Fruit fly (Drosophila melanogaster) whole organism, prepupa: ENCODE results near the gene Irk3.

Experiments used
- Blimp-1 ChIP-seq: fragments of 200-800 bp; sonication (Bioruptor generic); optimal IDR thresholded peaks from 3 replicates; lab custom pipeline; 2017; ENCODE audit warnings: missing biosample characterization, missing genetic modification characterization, mild to moderate bottlenecking, moderate library complexity, missing genetic modification reagents
- CG10631 ChIP-seq: fragments of 200-800 bp; sonication (Bioruptor generic); optimal IDR thresholded peaks from 2 replicates; lab custom pipeline; 2016; ENCODE audit warnings: missing biosample characterization, missing genetic modification characterization
- CG11294 ChIP-seq: fragments of 200-800 bp; sonication (Bioruptor generic); IDR thresholded peaks from 2 replicates; pipeline ENCODE4 v1.3.6; 2022; ENCODE audit warnings: missing biosample characterization, missing genetic modification characterization
- CG11762 ChIP-seq: fragments of 200-800 bp; sonication (Bioruptor generic); optimal IDR thresholded peaks from 3 replicates; lab custom pipeline; 2016; ENCODE audit warnings: missing biosample characterization, missing genetic modification characterization; ENCODE audit not compliant: insufficient read depth
- CG11902 ChIP-seq: fragments of 200-800 bp; sonication (Bioruptor generic); optimal IDR thresholded peaks from 3 replicates; lab custom pipeline; 2016; ENCODE audit warnings: missing biosample characterization, missing genetic modification characterization
- CG15336 ChIP-seq: fragments of 200-800 bp; sonication (Bioruptor generic); IDR thresholded peaks from 2 replicates; pipeline ENCODE4 v1.3.6; 2022; ENCODE audit warnings: missing biosample characterization, missing genetic modification characterization
- CG1621 ChIP-seq: fragments of 200-800 bp; sonication (Bioruptor generic); optimal IDR thresholded peaks from 3 replicates; lab custom pipeline; 2018; ENCODE audit warnings: missing biosample characterization, mild to moderate bottlenecking, missing genetic modification characterization
- CG3032 ChIP-seq: fragments of 200-800 bp; optimal IDR thresholded peaks from 2 replicates; lab custom pipeline; 2019; ENCODE audit warnings: missing biosample characterization, mild to moderate bottlenecking, missing genetic modification characterization, moderate library complexity
- CG31627 ChIP-seq: fragments of 200-800 bp; sonication (Bioruptor generic); optimal IDR thresholded peaks from 3 replicates; lab custom pipeline; 2016; ENCODE audit warnings: missing biosample characterization, missing genetic modification characterization
- CG32006 ChIP-seq: fragments of 200-800 bp; sonication (Bioruptor generic); optimal IDR thresholded peaks from 3 replicates; lab custom pipeline; 2017; ENCODE audit warnings: missing biosample characterization, mild to moderate bottlenecking, missing genetic modification characterization
- CG34406 ChIP-seq: fragments of 200-800 bp; sonication (Bioruptor generic); optimal IDR thresholded peaks from 3 replicates; lab custom pipeline; 2016; ENCODE audit warnings: missing biosample characterization, missing genetic modification characterization
- CG3919 ChIP-seq: fragments of 200-800 bp; sonication (Bioruptor generic); optimal IDR thresholded peaks from 3 replicates; lab custom pipeline; 2016; ENCODE audit warnings: missing biosample characterization, missing genetic modification characterization
- CG4318 ChIP-seq: fragments of 200-800 bp; sonication (Bioruptor generic); optimal IDR thresholded peaks from 3 replicates; lab custom pipeline; 2017; ENCODE audit warnings: missing biosample characterization, mild to moderate bottlenecking, missing genetic modification characterization
- CG6792 ChIP-seq: fragments of 200-800 bp; sonication (Bioruptor generic); optimal IDR thresholded peaks from 3 replicates; lab custom pipeline; 2016; ENCODE audit warnings: missing biosample characterization, missing genetic modification characterization
- CG6854 ChIP-seq: fragments of 200-800 bp; sonication (Bioruptor generic); optimal IDR thresholded peaks from 2 replicates; lab custom pipeline; 2017; ENCODE audit warnings: missing biosample characterization, mild to moderate bottlenecking, missing genetic modification characterization
- CG7368 ChIP-seq: fragments of 200-800 bp; sonication (Bioruptor generic); optimal IDR thresholded peaks from 3 replicates; lab custom pipeline; 2016; ENCODE audit warnings: missing biosample characterization, missing genetic modification characterization
- CG8119 ChIP-seq: fragments of 200-800 bp; sonication (Bioruptor generic); IDR thresholded peaks from 3 replicates; pipeline ENCODE4 v1.3.6; 2022; ENCODE audit warnings: missing biosample characterization, missing genetic modification characterization
- CG8632 ChIP-seq: fragments of 200-800 bp; sonication (Bioruptor generic); optimal IDR thresholded peaks from 3 replicates; lab custom pipeline; 2016; ENCODE audit warnings: missing biosample characterization, missing genetic modification characterization
- CG9139 ChIP-seq: fragments of 200-800 bp; sonication (Bioruptor generic); optimal IDR thresholded peaks from 3 replicates; lab custom pipeline; 2017; ENCODE audit warnings: missing biosample characterization, mild to moderate bottlenecking, missing genetic modification characterization
- Eip75B ChIP-seq: fragments of 200-800 bp; sonication (Bioruptor generic); optimal IDR thresholded peaks from 3 replicates; lab custom pipeline; 2016; ENCODE audit warnings: missing biosample characterization, missing genetic modification characterization
- Eip93F ChIP-seq: fragments of 200-800 bp; sonication (Bioruptor generic); optimal IDR thresholded peaks from 2 replicates; lab custom pipeline; 2016; ENCODE audit warnings: missing biosample characterization, mild to moderate bottlenecking, missing genetic modification characterization
- Ets21C ChIP-seq: fragments of 200-800 bp; sonication (Bioruptor generic); optimal IDR thresholded peaks from 3 replicates; lab custom pipeline; 2016; ENCODE audit warnings: missing biosample characterization, missing genetic modification characterization
- Ets96B ChIP-seq: fragments of 200-800 bp; optimal IDR thresholded peaks from 2 replicates; lab custom pipeline; 2019; ENCODE audit warnings: missing biosample characterization, mild to moderate bottlenecking, missing genetic modification characterization, moderate library complexity
- Hr39 ChIP-seq: fragments of 200-800 bp; sonication (Bioruptor generic); optimal IDR thresholded peaks from 2 replicates; lab custom pipeline; 2016; ENCODE audit warnings: missing biosample characterization, missing genetic modification characterization
- Hr4 ChIP-seq: fragments of 200-800 bp; sonication (Bioruptor generic); optimal IDR thresholded peaks from 3 replicates; lab custom pipeline; 2016; ENCODE audit warnings: missing biosample characterization, missing genetic modification characterization
- Lpt ChIP-seq: fragments of 200-800 bp; sonication (Bioruptor generic); optimal IDR thresholded peaks from 3 replicates; lab custom pipeline; 2016; ENCODE audit warnings: missing biosample characterization, missing genetic modification characterization
- Met ChIP-seq: fragments of 200-800 bp; sonication (Bioruptor generic); optimal IDR thresholded peaks from 3 replicates; lab custom pipeline; 2016; ENCODE audit warnings: missing biosample characterization, missing genetic modification characterization
- OdsH ChIP-seq: fragments of 200-800 bp; sonication (Bioruptor generic); optimal IDR thresholded peaks from 3 replicates; lab custom pipeline; 2016; ENCODE audit warnings: missing biosample characterization, missing genetic modification characterization
- Smox ChIP-seq: fragments of 200-800 bp; sonication (Bioruptor generic); optimal IDR thresholded peaks from 3 replicates; lab custom pipeline; 2016; ENCODE audit warnings: missing biosample characterization, missing genetic modification characterization
- Sox15 ChIP-seq: fragments of 200-800 bp; sonication (Bioruptor generic); optimal IDR thresholded peaks from 3 replicates; lab custom pipeline; 2016; ENCODE audit warnings: missing biosample characterization, missing genetic modification characterization
- achi ChIP-seq: fragments of 200-800 bp; sonication (Bioruptor generic); optimal IDR thresholded peaks from 3 replicates; lab custom pipeline; 2016; ENCODE audit warnings: missing biosample characterization, missing genetic modification characterization
- acj6 ChIP-seq: fragments of 200-800 bp; sonication (Bioruptor generic); optimal IDR thresholded peaks from 3 replicates; lab custom pipeline; 2016; ENCODE audit warnings: missing biosample characterization, missing genetic modification characterization
- cyc ChIP-seq: fragments of 200-800 bp; sonication (Bioruptor generic); optimal IDR thresholded peaks from 3 replicates; lab custom pipeline; 2016; ENCODE audit warnings: missing biosample characterization, missing genetic modification characterization
- dac ChIP-seq: fragments of 200-800 bp; sonication (Bioruptor generic); optimal IDR thresholded peaks from 2 replicates; lab custom pipeline; 2017; ENCODE audit warnings: missing biosample characterization, mild to moderate bottlenecking, missing genetic modification characterization
- dsx ChIP-seq: fragments of 200-800 bp; optimal IDR thresholded peaks from 3 replicates; lab custom pipeline; 2019; ENCODE audit warnings: missing biosample characterization, mild to moderate bottlenecking, missing genetic modification characterization, moderate library complexity; ENCODE audit not compliant: poor library complexity, severe bottlenecking
- eg ChIP-seq: fragments of 200-800 bp; sonication (Bioruptor generic); IDR thresholded peaks from 3 replicates; pipeline ENCODE4 v1.3.6; 2022; ENCODE audit warnings: missing biosample characterization, missing genetic modification characterization
- fd59A ChIP-seq: fragments of 200-800 bp; sonication (Bioruptor generic); optimal IDR thresholded peaks from 2 replicates; lab custom pipeline; 2017; ENCODE audit warnings: missing biosample characterization, mild to moderate bottlenecking, missing genetic modification characterization, missing genetic modification reagents
- fd85E ChIP-seq: fragments of 200-800 bp; sonication (Bioruptor generic); optimal IDR thresholded peaks from 3 replicates; lab custom pipeline; 2016; ENCODE audit warnings: missing biosample characterization, missing genetic modification characterization
- fkh ChIP-seq: fragments of 200-800 bp; sonication (Bioruptor generic); optimal IDR thresholded peaks from 3 replicates; lab custom pipeline; 2017; ENCODE audit warnings: missing biosample characterization, mild to moderate bottlenecking, missing genetic modification characterization, moderate library complexity
- lz ChIP-seq: fragments of 200-800 bp; sonication (Bioruptor generic); optimal IDR thresholded peaks from 3 replicates; lab custom pipeline; 2016; ENCODE audit warnings: missing biosample characterization, missing genetic modification characterization
- net ChIP-seq: fragments of 200-800 bp; sonication (Bioruptor generic); optimal IDR thresholded peaks from 3 replicates; lab custom pipeline; 2016; ENCODE audit warnings: missing biosample characterization, missing genetic modification characterization
- pdm3 ChIP-seq: fragments of 200-800 bp; sonication (Bioruptor generic); optimal IDR thresholded peaks from 3 replicates; lab custom pipeline; 2016; ENCODE audit warnings: missing biosample characterization, missing genetic modification characterization
- spab ChIP-seq: fragments of 200-800 bp; sonication (Bioruptor generic); optimal IDR thresholded peaks from 2 replicates; lab custom pipeline; 2017; ENCODE audit warnings: missing biosample characterization, mild to moderate bottlenecking, missing genetic modification characterization, missing genetic modification reagents
- ss ChIP-seq, 2 experiments: fragments of 200-800 bp; sonication (Bioruptor generic); optimal IDR thresholded peaks; 2 replicates in 1 of 2; 3 replicates in 1 of 2; lab custom pipeline; 2017 to 2018; ENCODE audit warnings: mild to moderate bottlenecking in 2 of 2, missing biosample characterization in 2 of 2, missing genetic modification characterization in 2 of 2, moderate library complexity in 1 of 2
- topi ChIP-seq: fragments of 200-800 bp; sonication (Bioruptor generic); optimal IDR thresholded peaks from 3 replicates; lab custom pipeline; 2016; ENCODE audit warnings: missing biosample characterization, missing genetic modification characterization
- vri ChIP-seq: fragments of 200-800 bp; sonication (Bioruptor generic); optimal IDR thresholded peaks from 3 replicates; lab custom pipeline; 2016; ENCODE audit warnings: missing biosample characterization, mild to moderate bottlenecking, missing genetic modification characterization

Gene Irk3

DNA sequence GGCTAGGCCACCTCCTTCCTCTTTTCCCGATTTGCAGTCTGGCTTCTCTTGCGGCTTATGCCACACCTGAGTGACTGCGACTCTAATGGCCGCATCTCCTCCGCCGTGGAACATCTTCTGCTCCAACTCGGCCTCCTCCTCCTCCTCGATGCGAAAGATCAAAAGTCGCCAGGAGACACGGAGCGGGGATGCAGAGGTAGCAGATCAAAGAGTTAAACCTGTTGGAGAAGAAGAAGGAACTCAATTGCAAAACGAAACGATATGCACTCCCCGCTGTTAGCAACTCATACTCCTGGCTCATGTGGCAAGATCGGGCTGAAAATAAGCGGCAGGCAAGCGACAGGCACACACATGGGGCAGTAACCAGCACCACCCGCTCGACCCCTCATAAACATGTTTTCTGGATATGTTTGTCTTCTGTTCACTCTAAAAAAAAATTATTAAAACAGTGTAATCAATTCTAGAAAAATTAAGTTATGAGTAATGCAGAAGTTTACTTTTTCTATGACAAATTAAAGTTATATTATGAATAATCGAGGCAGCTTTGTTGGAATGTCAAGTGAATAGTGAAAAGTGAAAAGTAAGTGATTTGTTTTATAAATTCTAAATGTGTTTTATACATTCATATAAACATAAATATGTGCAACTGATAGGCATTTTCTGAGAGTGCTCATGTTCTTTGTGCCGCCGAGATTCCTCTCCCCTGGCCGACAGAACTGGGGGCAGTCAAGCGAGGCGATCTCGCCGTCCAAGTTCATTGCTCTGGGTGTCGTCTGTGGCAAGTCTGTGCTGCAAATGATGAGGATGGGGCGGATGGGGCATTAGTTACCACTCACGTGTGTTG is 48.6 kb downstream of the Irk3 start (continued):
- peak; percentile 74 for TF ChIP-seq CG6792 (GFP tag; lab: Kevin White, UChicago)
- no peak for TF ChIP-seq CG11902 (GFP tag; lab: Kevin White, UChicago)
- peak; percentile 76 for TF ChIP-seq pdm3 (GFP tag; lab: Kevin White, UChicago)
- peak; percentile 81 for TF ChIP-seq OdsH (GFP tag; lab: Kevin White, UChicago)
- peak; percentile 87 for TF ChIP-seq topi (GFP tag; lab: Kevin White, UChicago)
- peak; percentile 77 for TF ChIP-seq fd59A (GFP tag; lab: Kevin White, UChicago)
- peak; percentile 70 for TF ChIP-seq Hr39 (GFP tag; lab: Kevin White, UChicago)
- peak; percentile 72 for TF ChIP-seq net (GFP tag; lab: Kevin White, UChicago)
- peak; percentile 83 for TF ChIP-seq spab
- peak; percentile 79 for TF ChIP-seq acj6 (GFP tag; lab: Kevin White, UChicago)
- TF ChIP-seq CG3919 (GFP tag; lab: Kevin White, UChicago), result peak; percentile 73
- peak; percentile 23 for TF ChIP-seq Sox15 (GFP tag; lab: Kevin White, UChicago)
- peak; percentile 79 for TF ChIP-seq CG9139
- peak; percentile 82 for TF ChIP-seq CG10631 (GFP tag; lab: Kevin White, UChicago)
- peak; percentile 89 for TF ChIP-seq CG3032 (tag; lab: Kevin White, UChicago)
- TF ChIP-seq CG15336 (GFP tag; lab: Robert Waterston, UW), result peak; percentile 76
- TF ChIP-seq eg (GFP tag; lab: Robert Waterston, UW), result 0 out of 3 replicates have a peak, but pooled peaks have one; percentile 6
- no peak for TF ChIP-seq CG11294 (GFP tag; lab: Robert Waterston, UW)
- TF ChIP-seq Ets96B (tag; lab: Kevin White, UChicago), result peak; percentile 87
- TF ChIP-seq CG8119 (GFP tag; lab: Robert Waterston, UW), result peak; percentile 70
- TF ChIP-seq CG6854 (GFP tag; lab: Kevin White, UChicago), result peak; percentile 13
- TF ChIP-seq Eip93F (GFP tag; lab: Kevin White, UChicago), result no peak
- TF ChIP-seq Met (GFP tag; lab: Kevin White, UChicago), result peak; percentile 93
- TF ChIP-seq CG34406, result peak; percentile 71
- no peak for TF ChIP-seq fd85E (GFP tag; lab: Kevin White, UChicago)

DNA sequence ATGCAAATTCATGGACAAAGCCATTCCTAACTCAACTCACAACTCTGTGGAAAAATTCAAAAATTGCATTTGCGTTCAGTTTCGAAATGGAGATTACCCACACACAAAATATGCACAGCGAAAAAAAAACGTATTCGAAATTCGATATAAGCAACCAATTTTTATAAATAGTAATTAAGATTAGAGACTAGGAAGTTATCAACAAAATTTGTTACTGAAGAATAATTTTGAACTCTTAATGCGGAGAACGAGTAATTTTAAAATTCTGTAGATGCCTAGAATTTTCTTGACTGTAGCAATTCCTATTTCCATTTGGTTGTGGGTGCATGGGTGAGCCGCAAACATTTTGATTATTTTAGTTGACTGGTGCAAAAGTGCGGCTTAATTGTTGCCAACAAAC is 50.2 kb downstream of the Irk3 start:
- TF ChIP-seq spab (no peak), Met (GFP tag; lab: Kevin White, UChicago) (peak; percentile 32), CG11294 (GFP tag; lab: Robert Waterston, UW) (no peak), CG9139 (no peak), acj6 (GFP tag; lab: Kevin White, UChicago) (peak; percentile 7), CG8632 (GFP tag; lab: Kevin White, UChicago) (no peak), CG11762 (GFP tag; lab: Kevin White, UChicago) (no peak), CG1621 (tag; lab: Kevin White, UChicago) (no peak), Ets21C (GFP tag; lab: Kevin White, UChicago) (no peak), CG34406 (no peak), lz (peak; percentile 21), dsx (GFP tag; lab: Kevin White, UChicago) (no peak), pdm3 (GFP tag; lab: Kevin White, UChicago) (peak; percentile 22), Eip75B (GFP tag; lab: Kevin White, UChicago) (no peak), Lpt (GFP tag; lab: Kevin White, UChicago) (peak; percentile 25), fkh (GFP tag; lab: Kevin White, UChicago) (no peak), CG8119 (GFP tag; lab: Robert Waterston, UW) (0 out of 3 replicates have a peak, but pooled peaks have one; percentile 20), topi (GFP tag; lab: Kevin White, UChicago) (peak; percentile 14), cyc (GFP tag; lab: Kevin White, UChicago) (no peak), CG7368 (GFP tag; lab: Kevin White, UChicago) (no peak), Ets96B (tag; lab: Kevin White, UChicago) (no peak), CG31627 (GFP tag; lab: Kevin White, UChicago) (peak; percentile 34), net (GFP tag; lab: Kevin White, UChicago) (peak; percentile 24), Blimp-1 (GFP tag; lab: Kevin White, UChicago) (no peak), ss (GFP tag; optimal IDR thresholded peaks at IDR 0.05; lab: Kevin White, UChicago) (no peak), achi (GFP tag; lab: Kevin White, UChicago) (no peak), Smox (GFP tag; lab: Kevin White, UChicago) (peak; percentile 14), CG11902 (GFP tag; lab: Kevin White, UChicago) (no peak), Eip93F (GFP tag; lab: Kevin White, UChicago) (no peak), vri (GFP tag; lab: Kevin White, UChicago) (no peak), dac (GFP tag; lab: Kevin White, UChicago) (no peak), CG32006 (peak; percentile 44), CG4318 (peak; percentile 15), fd59A (GFP tag; lab: Kevin White, UChicago) (no peak), Hr4 (GFP tag; lab: Kevin White, UChicago) (peak; percentile 56)
